Fruit fly (Drosophila melanogaster): Measurements from ENCODE around the gene CG7506.

- TF ChIP-seq CG8478 (optimal IDR thresholded peaks at IDR 0.05) (no peak), CTCF (optimal IDR thresholded peaks at IDR 0.05) (no peak)
These were observed 8.8 kb upstream of the CG7506 start, which contains the start of gene CG32373 for dm6 chr3L:7650248-7650647.
